Worm (Caenorhabditis elegans): ENCODE data around the gene F53C3.4.
A peak's percentile ranks its signal among the peaks of the same experiment; 100 is the strongest.

The F53C3.4 gene

ce11 chrII:3935098-3935497 is 33.9 kb downstream of the F53C3.4 start:
- TF ChIP-seq daf-19 (GFP tag; conservative IDR thresholded peaks at IDR 0.05), result no peak
- TF ChIP-seq nhr-6 (tag; optimal IDR thresholded peaks at IDR 0.05), result no peak
- TF ChIP-seq D1046.2 (GFP tag; IDR thresholded peaks at IDR 0.05), result no peak
- no peak for TF ChIP-seq dmd-6 (GFP tag; IDR thresholded peaks at IDR 0.05)

DNA sequence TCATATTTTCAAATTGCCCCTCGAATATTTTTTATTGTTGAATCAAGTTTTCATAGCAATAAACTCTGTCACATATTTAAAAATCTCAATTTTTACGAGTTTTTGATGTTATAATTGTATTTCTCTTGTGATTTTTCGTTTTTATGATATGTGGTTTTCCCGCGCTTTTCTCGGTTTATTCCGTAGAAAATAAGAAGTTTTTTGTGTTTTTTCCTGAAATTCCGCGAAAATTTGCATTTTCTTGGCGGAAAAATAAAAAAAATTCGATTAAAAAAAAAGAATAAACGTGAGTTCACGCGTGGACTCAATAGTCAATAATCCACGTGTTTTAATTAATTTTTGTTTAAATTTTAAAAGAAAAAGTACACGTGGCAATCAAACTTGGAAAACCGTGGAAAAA is 34.8 kb downstream of the F53C3.4 start:
- TF ChIP-seq T26A8.4 (GFP tag; IDR thresholded peaks at IDR 0.05), result no peak
- TF ChIP-seq aha-1 (tag), result no peak
- peak; percentile 37; the same call in 1 of the 2 replicates for TF ChIP-seq lin-38 (GFP tag; IDR thresholded peaks at IDR 0.05)
- no peak for TF ChIP-seq egl-43 (GFP tag; IDR thresholded peaks at IDR 0.05)
- no peak for TF ChIP-seq hif-1 (tag; optimal IDR thresholded peaks at IDR 0.05)
- TF ChIP-seq nhr-77 (tag; optimal IDR thresholded peaks at IDR 0.05), result no peak
- TF ChIP-seq daf-16 (GFP tag; optimal IDR thresholded peaks at IDR 0.05), result no peak
- TF ChIP-seq daf-16 (tag; optimal IDR thresholded peaks at IDR 0.05), result no peak

ce11 chrII:3947404-3947803 is 46.2 kb downstream of the F53C3.4 start:
- TF ChIP-seq spr-3 (GFP tag; optimal IDR thresholded peaks at IDR 0.05), result no peak
- TF ChIP-seq daf-19 (GFP tag; conservative IDR thresholded peaks at IDR 0.05), result no peak
- no peak for TF ChIP-seq daf-12 (tag; optimal IDR thresholded peaks at IDR 0.05)
- no peak for TF ChIP-seq unc-39 (tag; optimal IDR thresholded peaks at IDR 0.05)
- no peak for TF ChIP-seq Y5F2A.4 (GFP tag; optimal IDR thresholded peaks at IDR 0.05)
- TF ChIP-seq mep-1 (tag; optimal IDR thresholded peaks at IDR 0.05), result no peak
- no peak for TF ChIP-seq nhr-111 (GFP tag; optimal IDR thresholded peaks at IDR 0.05)
- TF ChIP-seq mxl-3 (GFP tag; optimal IDR thresholded peaks at IDR 0.05), result no peak
- no peak for TF ChIP-seq nhr-41 (GFP tag; IDR thresholded peaks at IDR 0.05)
- TF ChIP-seq nhr-77 (tag; optimal IDR thresholded peaks at IDR 0.05), result no peak
- no peak for TF ChIP-seq cey-2 (tag; optimal IDR thresholded peaks at IDR 0.05; ENCODE audit: borderline replicate concordance, insufficient read depth)
- no peak for TF ChIP-seq rbr-2 (tag; optimal IDR thresholded peaks at IDR 0.05)
- TF ChIP-seq Y48G9A.11 (GFP tag; IDR thresholded peaks at IDR 0.05), result no peak
- TF ChIP-seq mdt-29 (GFP tag; IDR thresholded peaks at IDR 0.05), result no peak
- TF ChIP-seq lin-38 (GFP tag; IDR thresholded peaks at IDR 0.05), result no peak
- no peak for TF ChIP-seq F49E8.2 (tag; optimal IDR thresholded peaks at IDR 0.05; ENCODE audit: borderline replicate concordance)
- TF ChIP-seq D1046.2 (GFP tag; IDR thresholded peaks at IDR 0.05), result no peak
- no peak for TF ChIP-seq nhr-48 (tag; optimal IDR thresholded peaks at IDR 0.05)

DNA sequence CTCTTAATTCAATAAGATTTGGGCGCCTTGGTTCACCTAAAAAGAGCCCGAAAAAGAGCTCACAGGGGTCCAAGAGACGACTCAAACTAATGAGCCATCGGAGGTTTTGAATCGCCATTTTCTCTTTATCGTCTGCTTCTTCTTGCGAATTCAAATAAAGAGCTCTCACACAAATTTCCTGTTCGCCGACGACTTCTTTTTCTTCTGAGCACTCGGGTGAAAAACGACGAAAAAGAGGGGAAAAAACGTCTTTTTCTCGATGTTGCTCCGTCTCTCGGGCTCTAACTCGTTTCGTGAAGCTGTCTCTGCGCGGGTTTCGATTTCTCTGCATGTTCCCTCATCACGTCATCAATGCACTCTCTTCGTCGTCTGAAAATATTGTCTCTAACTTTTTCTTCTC is 47.3 kb downstream of the F53C3.4 start:
- TF ChIP-seq lsy-2 (tag; optimal IDR thresholded peaks at IDR 0.05) (no peak), zip-2 (tag; optimal IDR thresholded peaks at IDR 0.05) (no peak), zip-11 (GFP tag; IDR thresholded peaks at IDR 0.05) (no peak), lir-3 (tag; optimal IDR thresholded peaks at IDR 0.05) (no peak), dve-1 (tag; optimal IDR thresholded peaks at IDR 0.05; ENCODE audit: insufficient read depth) (no peak), F26F4.8 (GFP tag; conservative IDR thresholded peaks at IDR 0.05) (no peak), aha-1 (tag) (peak; percentile 9), tra-1 (GFP tag; IDR thresholded peaks at IDR 0.05) (no peak)

DNA sequence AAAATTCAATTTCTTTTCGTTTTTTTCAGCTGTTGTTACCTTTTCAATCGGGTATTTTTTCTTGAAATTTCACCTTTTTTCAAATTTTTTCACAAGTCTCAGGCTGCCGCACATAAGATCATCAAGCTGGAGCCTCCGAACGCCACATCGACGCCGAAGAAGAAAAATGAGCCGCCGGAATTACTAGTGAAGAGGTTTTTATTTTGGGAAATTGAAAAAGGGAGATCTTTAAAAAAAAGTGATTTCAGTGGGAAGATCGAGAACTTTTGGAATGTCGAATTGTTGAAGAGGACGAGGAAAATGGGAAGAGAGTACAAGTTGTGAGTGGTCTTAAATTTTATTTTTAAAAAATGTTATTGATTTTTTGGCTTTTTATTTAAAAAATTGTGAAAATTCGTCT is 48.9 kb downstream of the F53C3.4 start, which contains the start of gene sea-2:
TSS of gene sea-2 (plus strand) at position 301 of the 400 bp plus-strand sequence.
- TF ChIP-seq dpl-1 (GFP tag; optimal IDR thresholded peaks at IDR 0.05), result no peak
- TF ChIP-seq Y105C5A.15 (GFP tag; IDR thresholded peaks at IDR 0.05), result no peak
- peak; percentile 23 for TF ChIP-seq aha-1 (tag)

All from whole organism, L4 larva.